Fruit fly (Drosophila melanogaster): ENCODE measurements around the gene Dyro.
A peak's percentile ranks its signal among the peaks of the same experiment; 100 is the strongest.

Dyro gene

DNA sequence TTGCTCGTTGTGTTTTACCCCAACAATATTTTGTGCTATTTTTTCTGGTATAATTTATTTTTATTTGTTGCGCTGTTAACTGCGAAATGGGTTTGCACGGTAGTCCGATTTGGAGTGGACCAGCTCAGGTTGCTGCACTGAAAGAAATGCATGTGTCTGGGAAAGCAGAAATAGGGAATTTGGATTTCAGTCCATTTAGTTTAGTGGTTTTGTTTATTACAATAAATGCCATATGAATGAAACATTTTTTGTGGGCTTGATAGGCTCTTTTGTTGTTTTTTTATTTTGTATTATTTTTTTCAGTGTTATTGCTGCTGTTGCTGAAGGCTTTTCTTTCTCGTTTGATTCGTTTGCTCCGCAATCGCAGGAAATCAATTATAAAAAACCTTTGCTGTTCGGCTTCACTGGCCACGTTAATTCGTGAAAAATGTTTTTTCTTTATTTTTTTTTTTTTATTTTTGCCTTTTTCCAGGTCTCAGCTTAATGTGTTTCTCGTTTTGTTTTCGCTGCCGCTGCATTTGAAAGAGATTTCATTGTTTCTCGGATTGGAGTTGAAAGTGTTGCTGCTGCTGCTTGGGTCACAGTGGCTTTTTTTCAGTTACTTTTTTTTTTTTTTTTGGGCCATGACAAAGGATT lies 30.1 kb upstream of the Dyro start (continued):
- TF ChIP-seq CrebB (tag; optimal IDR thresholded peaks at IDR 0.05), result no peak
- peak; percentile 12 for TF ChIP-seq slou (GFP tag; optimal IDR thresholded peaks at IDR 0.05)
- TF ChIP-seq oc (tag; optimal IDR thresholded peaks at IDR 0.05), result peak; percentile 79
- TF ChIP-seq CG12769 (tag; optimal IDR thresholded peaks at IDR 0.05), result no peak
- peak; percentile 57 for TF ChIP-seq CG3847 (GFP tag; IDR thresholded peaks at IDR 0.05)
- TF ChIP-seq Lim3 (GFP tag; IDR thresholded peaks at IDR 0.05), result no peak
- peak; percentile 61 for TF ChIP-seq CG13123 (GFP tag; optimal IDR thresholded peaks at IDR 0.05)
- peak; percentile 50; the same call in 1 of the 2 replicates for TF ChIP-seq CG14014 (GFP tag; IDR thresholded peaks at IDR 0.05)
- no peak for TF ChIP-seq hkb (optimal IDR thresholded peaks at IDR 0.05)
- TF ChIP-seq hkb (GFP tag; IDR thresholded peaks at IDR 0.05), result peak; percentile 79
- TF ChIP-seq sob (GFP tag; IDR thresholded peaks at IDR 0.05), result peak; percentile 69
- peak; percentile 60 for TF ChIP-seq Dip3 (GFP tag; optimal IDR thresholded peaks at IDR 0.05)
- peak; percentile 67 for TF ChIP-seq grau (tag; optimal IDR thresholded peaks at IDR 0.05)
- TF ChIP-seq CG9727 (GFP tag; optimal IDR thresholded peaks at IDR 0.05), result peak; percentile 85
- TF ChIP-seq odd (GFP tag; optimal IDR thresholded peaks at IDR 0.05), result peak; percentile 13
- peak; percentile 86 for TF ChIP-seq CG11504 (tag; optimal IDR thresholded peaks at IDR 0.05)
- TF ChIP-seq NK7.1 (GFP tag; optimal IDR thresholded peaks at IDR 0.05), result peak; percentile 80
- TF ChIP-seq CG6175 (GFP tag; IDR thresholded peaks at IDR 0.05), result 0 out of 3 replicates have a peak, but pooled peaks have one; percentile 53
- TF ChIP-seq dpn (GFP tag; optimal IDR thresholded peaks at IDR 0.05), result peak; percentile 74 to 78
- peak; percentile 76 for TF ChIP-seq CG2678 (tag; optimal IDR thresholded peaks at IDR 0.05)
- no peak for TF ChIP-seq bbx (GFP tag; IDR thresholded peaks at IDR 0.05; ENCODE audit: partially characterized antibody)
- TF ChIP-seq eve (GFP tag; optimal IDR thresholded peaks at IDR 0.05), result peak in 1 of 2 experiments; percentile 91
- TF ChIP-seq CG2889 (GFP tag; IDR thresholded peaks at IDR 0.05), result 0 out of 3 replicates have a peak, but pooled peaks have one; percentile 42
- TF ChIP-seq HLH3B (GFP tag; IDR thresholded peaks at IDR 0.05), result peak; percentile 74
- peak; percentile 70 to 76 for TF ChIP-seq Pdp1 (GFP tag; optimal IDR thresholded peaks at IDR 0.05)
- TF ChIP-seq CG31365 (tag; optimal IDR thresholded peaks at IDR 0.05), result no peak
- no peak for TF ChIP-seq zen2 (GFP tag; IDR thresholded peaks at IDR 0.05; ENCODE audit: partially characterized antibody)
- TF ChIP-seq Drgx (GFP tag; IDR thresholded peaks at IDR 0.05), result peak; percentile 96
- TF ChIP-seq btn (GFP tag; optimal IDR thresholded peaks at IDR 0.05), result peak; percentile 60
- peak; percentile 66 for TF ChIP-seq Six4 (GFP tag; optimal IDR thresholded peaks at IDR 0.05)
- peak; percentile 77 for TF ChIP-seq CG12391 (tag; optimal IDR thresholded peaks at IDR 0.05)
- peak; percentile 67 for TF ChIP-seq Ada2b (GFP tag; IDR thresholded peaks at IDR 0.05)
- peak; percentile 67 for TF ChIP-seq slp2 (GFP tag; optimal IDR thresholded peaks at IDR 0.05)
- no peak for TF ChIP-seq inv (GFP tag; IDR thresholded peaks at IDR 0.05; ENCODE audit: partially characterized antibody)
- TF ChIP-seq CG8359 (GFP tag; optimal IDR thresholded peaks at IDR 0.05; ENCODE audit: borderline replicate concordance), result peak; percentile 61
- TF ChIP-seq Gug (GFP tag; IDR thresholded peaks at IDR 0.05), result peak; percentile 74; the same call in 3 of the 4 replicates
- peak; percentile 29 for TF ChIP-seq CTCF (GFP tag; optimal IDR thresholded peaks at IDR 0.05)
- peak; percentile 84 for TF ChIP-seq Xrp1 (GFP tag; IDR thresholded peaks at IDR 0.05)
- TF ChIP-seq sr (GFP tag; IDR thresholded peaks at IDR 0.05), result peak; percentile 48; the same call in 1 of the 3 replicates
- TF ChIP-seq CoRest (tag; optimal IDR thresholded peaks at IDR 0.05), result peak; percentile 73
- TF ChIP-seq Atf3 (GFP tag; optimal IDR thresholded peaks at IDR 0.05), result peak; percentile 63
- TF ChIP-seq BEAF-32 (GFP tag; optimal IDR thresholded peaks at IDR 0.05), result no peak
- TF ChIP-seq CG15514 (GFP tag; optimal IDR thresholded peaks at IDR 0.05), result peak; percentile 18
- TF ChIP-seq Fer1 (GFP tag; optimal IDR thresholded peaks at IDR 0.05), result peak; percentile 65
- no peak for TF ChIP-seq h (optimal IDR thresholded peaks at IDR 0.05)
- TF ChIP-seq CG6272 (GFP tag; IDR thresholded peaks at IDR 0.05), result peak; percentile 57
- peak; percentile 18 for TF ChIP-seq Neu2 (GFP tag; optimal IDR thresholded peaks at IDR 0.05; ENCODE audit: borderline replicate concordance)
- TF ChIP-seq Myb (GFP tag; optimal IDR thresholded peaks at IDR 0.05), result peak; percentile 21
- peak; percentile 43 for TF ChIP-seq CG18619 (GFP tag; optimal IDR thresholded peaks at IDR 0.05)
- no peak for TF ChIP-seq CG31224 (GFP tag; IDR thresholded peaks at IDR 0.05)
- TF ChIP-seq CHES-1-like (GFP tag; optimal IDR thresholded peaks at IDR 0.05), result peak; percentile 72

Data from whole organism, embryonic.